Fruit fly (Drosophila melanogaster) whole organism, wandering third instar larva: ENCODE results near the gene dgt6.

Experiments used
- Abd-B ChIP-seq: fragments of >200 bp; optimal IDR thresholded peaks from 2 replicates; lab custom pipeline; 2017; ENCODE audit warnings: missing biosample characterization, missing genetic modification characterization
- CG32264 ChIP-seq: fragments of 200-800 bp; sonication (Bioruptor generic); optimal IDR thresholded peaks from 2 replicates; lab custom pipeline; 2016; ENCODE audit warnings: missing biosample characterization, missing genetic modification characterization
- CG9705 ChIP-seq: fragments of 200-800 bp; sonication (Bioruptor generic); optimal IDR thresholded peaks from 2 replicates; lab custom pipeline; 2018; ENCODE audit warnings: missing biosample characterization, mild to moderate bottlenecking, missing genetic modification characterization
- Dfd ChIP-seq: fragments of >200 bp; optimal IDR thresholded peaks from 2 replicates; lab custom pipeline; 2017; ENCODE audit warnings: missing biosample characterization, missing genetic modification characterization
- HLH106 ChIP-seq: fragments of 200-800 bp; optimal IDR thresholded peaks from 3 replicates; lab custom pipeline; 2019; ENCODE audit warnings: missing biosample characterization, mild to moderate bottlenecking, missing genetic modification characterization, moderate library complexity
- Hr83 ChIP-seq: fragments of 200-300 bp; sonication (Bioruptor generic); optimal IDR thresholded peaks from 2 replicates; lab custom pipeline; 2016; ENCODE audit warnings: missing biosample characterization, mild to moderate bottlenecking, missing genetic modification characterization, moderate library complexity; ENCODE audit not compliant: poor library complexity, severe bottlenecking
- Jra ChIP-seq: sonication (Bioruptor generic); optimal IDR thresholded peaks from 2 replicates; lab custom pipeline; 2016; ENCODE audit warnings: missing biosample characterization, missing genetic modification characterization
- Myc ChIP-seq: fragments of >200 bp; optimal IDR thresholded peaks from 2 replicates; lab custom pipeline; 2017
- Rel ChIP-seq, 2 experiments: fragments of 200-800 bp; sonication (Bioruptor generic) in 1 of 2; optimal IDR thresholded peaks; 2 replicates in 1 of 2; 3 replicates in 1 of 2; lab custom pipeline; 2016 to 2019; ENCODE audit warnings: mild to moderate bottlenecking in 2 of 2, missing biosample characterization in 2 of 2, missing genetic modification characterization in 2 of 2, moderate library complexity in 1 of 2
- Sp1 ChIP-seq: fragments of 200-800 bp; sonication (Bioruptor generic); optimal IDR thresholded peaks from 3 replicates; lab custom pipeline; 2019; ENCODE audit warnings: missing biosample characterization, mild to moderate bottlenecking, missing genetic modification characterization, moderate library complexity
- Vsx2 ChIP-seq: fragments of 200-300, 225-300 bp; sonication (Bioruptor generic); optimal IDR thresholded peaks from 2 replicates; lab custom pipeline; 2018; ENCODE audit warnings: missing biosample characterization, missing genetic modification characterization; ENCODE audit not compliant: partially characterized antibody
- br ChIP-seq: fragments of 200-800 bp; sonication (Bioruptor generic); optimal IDR thresholded peaks from 2 replicates; lab custom pipeline; 2016; ENCODE audit warnings: missing biosample characterization, missing genetic modification characterization
- brk ChIP-seq: fragments of 200-800 bp; sonication (Bioruptor generic); optimal IDR thresholded peaks from 2 replicates; lab custom pipeline; 2016; ENCODE audit warnings: missing biosample characterization, mild to moderate bottlenecking, missing genetic modification characterization
- foxo ChIP-seq, 2 experiments: fragments of 200-800 bp; sonication (Bioruptor generic); optimal IDR thresholded peaks; 2 replicates in 1 of 2; 3 replicates in 1 of 2; lab custom pipeline; 2016 to 2017; ENCODE audit warnings: missing biosample characterization in 2 of 2, missing genetic modification characterization in 2 of 2
- fru ChIP-seq: fragments of 200-800 bp; sonication (Bioruptor generic); optimal IDR thresholded peaks from 3 replicates; lab custom pipeline; 2016; ENCODE audit warnings: missing biosample characterization, mild to moderate bottlenecking, missing genetic modification characterization
- rgr ChIP-seq: fragments of 200-800 bp; sonication (Bioruptor generic); optimal IDR thresholded peaks from 3 replicates; lab custom pipeline; 2016; ENCODE audit warnings: missing biosample characterization, mild to moderate bottlenecking, missing genetic modification characterization
- tai ChIP-seq: sonication (Bioruptor generic); optimal IDR thresholded peaks from 2 replicates; lab custom pipeline; 2016; ENCODE audit warnings: missing biosample characterization, missing genetic modification characterization

Gene dgt6

dm6 chr3R:29086896-29087295 is 43.9 kb downstream of the dgt6 start:
- TF ChIP-seq CG32264 (GFP tag; lab: Kevin White, UChicago) (no peak), tai (GFP tag; lab: Kevin White, UChicago) (no peak)

dm6 chr3R:29083459-29084457 is 47.0 kb downstream of the dgt6 start:
- TF ChIP-seq HLH106 (tag; lab: Kevin White, UChicago) (no peak), foxo (GFP tag; optimal IDR thresholded peaks at IDR 0.05; lab: Kevin White, UChicago) (peak in 1 of 2 experiments; percentile 45), rgr (GFP tag; lab: Kevin White, UChicago) (peak; percentile 17), fru (GFP tag; lab: Kevin White, UChicago) (peak; percentile 12)

- no peak for TF ChIP-seq CG9705 (GFP tag; lab: Kevin White, UChicago)
- peak; percentile 16 for TF ChIP-seq Vsx2 (GFP tag; lab: Kevin White, UChicago)
- peak; percentile 9 for TF ChIP-seq Dfd (GFP tag; lab: Kevin White, UChicago)
- no peak for TF ChIP-seq br
- peak; percentile 39 for TF ChIP-seq Myc (lab: Kevin White, UChicago)
- TF ChIP-seq Sp1 (GFP tag; lab: Kevin White, UChicago), result no peak
- TF ChIP-seq tai (GFP tag; lab: Kevin White, UChicago), result no peak
- no peak for TF ChIP-seq Rel (GFP tag; optimal IDR thresholded peaks at IDR 0.05; lab: Kevin White, UChicago)
- peak; percentile 53 for TF ChIP-seq Rel (tag; optimal IDR thresholded peaks at IDR 0.05; lab: Kevin White, UChicago)
- no peak for TF ChIP-seq Jra (GFP tag; lab: Kevin White, UChicago)
- TF ChIP-seq brk, result no peak
- TF ChIP-seq Abd-B, result no peak
- TF ChIP-seq, all 38 proteins: peak for 4
These were observed 48.1 kb downstream of the dgt6 start for dm6 chr3R:29082511-29083296.

- TF ChIP-seq Hr83 (GFP tag; lab: Kevin White, UChicago), result no peak
- TF ChIP-seq Rel (GFP tag; optimal IDR thresholded peaks at IDR 0.05; lab: Kevin White, UChicago), result no peak
- peak; percentile 49 for TF ChIP-seq Rel (tag; optimal IDR thresholded peaks at IDR 0.05; lab: Kevin White, UChicago)
These were observed 48.7 kb downstream of the dgt6 start for dm6 chr3R:29082034-29082433.
